Fruit fly (Drosophila melanogaster) whole organism, wandering third instar larva: Measurements from ENCODE around the gene CG14780.
A peak's percentile ranks its signal among the peaks of the same experiment; 100 is the strongest.

Experiments
- Abd-B ChIP-seq: fragments of >200 bp; optimal IDR thresholded peaks from 2 replicates; lab custom pipeline; 2017; ENCODE audit warnings: missing biosample characterization, missing genetic modification characterization
- CG32264 ChIP-seq: fragments of 200-800 bp; sonication (Bioruptor generic); optimal IDR thresholded peaks from 2 replicates; lab custom pipeline; 2016; ENCODE audit warnings: missing biosample characterization, missing genetic modification characterization
- CG9705 ChIP-seq: fragments of 200-800 bp; sonication (Bioruptor generic); optimal IDR thresholded peaks from 2 replicates; lab custom pipeline; 2018; ENCODE audit warnings: missing biosample characterization, mild to moderate bottlenecking, missing genetic modification characterization
- CrebA ChIP-seq: fragments of 200-800 bp; sonication (Bioruptor generic); optimal IDR thresholded peaks from 2 replicates; lab custom pipeline; 2016; ENCODE audit warnings: missing biosample characterization, mild to moderate bottlenecking, missing genetic modification characterization, borderline replicate concordance
- Dfd ChIP-seq: fragments of >200 bp; optimal IDR thresholded peaks from 2 replicates; lab custom pipeline; 2017; ENCODE audit warnings: missing biosample characterization, missing genetic modification characterization
- Dif ChIP-seq: fragments of 200-275, 200-300 bp; sonication (Bioruptor generic); optimal IDR thresholded peaks from 2 replicates; lab custom pipeline; 2018; ENCODE audit warnings: missing biosample characterization, missing genetic modification characterization; ENCODE audit not compliant: partially characterized antibody
- GATAd ChIP-seq: sonication (Bioruptor generic); optimal IDR thresholded peaks from 2 replicates; lab custom pipeline; 2016; ENCODE audit warnings: missing biosample characterization, missing genetic modification characterization
- HLH106 ChIP-seq: fragments of 200-800 bp; optimal IDR thresholded peaks from 3 replicates; lab custom pipeline; 2019; ENCODE audit warnings: missing biosample characterization, mild to moderate bottlenecking, missing genetic modification characterization, moderate library complexity
- Hnf4 ChIP-seq: fragments of 200-800 bp; sonication (Bioruptor generic); optimal IDR thresholded peaks from 2 replicates; lab custom pipeline; 2016; ENCODE audit warnings: missing biosample characterization, mild to moderate bottlenecking, missing genetic modification characterization
- Hr78 ChIP-seq: fragments of >200 bp; optimal IDR thresholded peaks from 2 replicates; lab custom pipeline; 2017; ENCODE audit warnings: missing biosample characterization, missing genetic modification characterization
- Hr83 ChIP-seq: fragments of 200-300 bp; sonication (Bioruptor generic); optimal IDR thresholded peaks from 2 replicates; lab custom pipeline; 2016; ENCODE audit warnings: missing biosample characterization, mild to moderate bottlenecking, missing genetic modification characterization, moderate library complexity; ENCODE audit not compliant: poor library complexity, severe bottlenecking
- Jra ChIP-seq: sonication (Bioruptor generic); optimal IDR thresholded peaks from 2 replicates; lab custom pipeline; 2016; ENCODE audit warnings: missing biosample characterization, missing genetic modification characterization
- Mio ChIP-seq: sonication (Bioruptor generic); optimal IDR thresholded peaks from 2 replicates; lab custom pipeline; 2016; ENCODE audit warnings: missing biosample characterization, missing genetic modification characterization
- Myc ChIP-seq: fragments of >200 bp; optimal IDR thresholded peaks from 2 replicates; lab custom pipeline; 2017
- N ChIP-seq: fragments of >200 bp; optimal IDR thresholded peaks from 2 replicates; lab custom pipeline; 2018; ENCODE audit warnings: missing biosample characterization, missing external identifiers, missing genetic modification characterization
- OdsH ChIP-seq: fragments of 200-800 bp; sonication (Bioruptor generic); optimal IDR thresholded peaks from 2 replicates; lab custom pipeline; 2016; ENCODE audit warnings: missing biosample characterization, mild to moderate bottlenecking, missing genetic modification characterization
- Rel ChIP-seq, 2 experiments: fragments of 200-800 bp; sonication (Bioruptor generic) in 1 of 2; optimal IDR thresholded peaks; 2 replicates in 1 of 2; 3 replicates in 1 of 2; lab custom pipeline; 2016 to 2019; ENCODE audit warnings: mild to moderate bottlenecking in 2 of 2, missing biosample characterization in 2 of 2, missing genetic modification characterization in 2 of 2, moderate library complexity in 1 of 2
- Sp1 ChIP-seq: fragments of 200-800 bp; sonication (Bioruptor generic); optimal IDR thresholded peaks from 3 replicates; lab custom pipeline; 2019; ENCODE audit warnings: missing biosample characterization, mild to moderate bottlenecking, missing genetic modification characterization, moderate library complexity
- Vsx2 ChIP-seq: fragments of 200-300, 225-300 bp; sonication (Bioruptor generic); optimal IDR thresholded peaks from 2 replicates; lab custom pipeline; 2018; ENCODE audit warnings: missing biosample characterization, missing genetic modification characterization; ENCODE audit not compliant: partially characterized antibody
- br ChIP-seq: fragments of 200-800 bp; sonication (Bioruptor generic); optimal IDR thresholded peaks from 2 replicates; lab custom pipeline; 2016; ENCODE audit warnings: missing biosample characterization, missing genetic modification characterization
- brk ChIP-seq: fragments of 200-800 bp; sonication (Bioruptor generic); optimal IDR thresholded peaks from 2 replicates; lab custom pipeline; 2016; ENCODE audit warnings: missing biosample characterization, mild to moderate bottlenecking, missing genetic modification characterization
- dl ChIP-seq, 2 experiments: fragments of 175-275, 200-275 bp in 1 of 2; fragments of 200-275 bp in 1 of 2; sonication (Bioruptor generic); optimal IDR thresholded peaks; lab custom pipeline; 2018; ENCODE audit warnings: mild to moderate bottlenecking in 2 of 2, missing biosample characterization in 2 of 2, missing genetic modification characterization in 2 of 2, moderate library complexity in 2 of 2; ENCODE audit not compliant: partially characterized antibody in 2 of 2, insufficient read depth in 1 of 2
- dmrt93B ChIP-seq: fragments of 200-800 bp; sonication (Bioruptor generic); optimal IDR thresholded peaks from 2 replicates; lab custom pipeline; 2018; ENCODE audit warnings: missing biosample characterization, mild to moderate bottlenecking, missing genetic modification characterization
- dsf ChIP-seq: sonication (Bioruptor generic); optimal IDR thresholded peaks from 2 replicates; lab custom pipeline; 2016; ENCODE audit warnings: missing biosample characterization, missing genetic modification characterization, borderline replicate concordance
- ey ChIP-seq: fragments of 200-800 bp; sonication (Bioruptor generic); optimal IDR thresholded peaks from 2 replicates; lab custom pipeline; 2016; ENCODE audit warnings: missing biosample characterization, missing genetic modification characterization
- foxo ChIP-seq, 2 experiments: fragments of 200-800 bp; sonication (Bioruptor generic); optimal IDR thresholded peaks; 2 replicates in 1 of 2; 3 replicates in 1 of 2; lab custom pipeline; 2016 to 2017; ENCODE audit warnings: missing biosample characterization in 2 of 2, missing genetic modification characterization in 2 of 2
- fru ChIP-seq: fragments of 200-800 bp; sonication (Bioruptor generic); optimal IDR thresholded peaks from 3 replicates; lab custom pipeline; 2016; ENCODE audit warnings: missing biosample characterization, mild to moderate bottlenecking, missing genetic modification characterization
- h ChIP-seq: fragments of 200-800 bp; sonication (Bioruptor generic); optimal IDR thresholded peaks from 3 replicates; lab custom pipeline; 2016; ENCODE audit warnings: missing biosample characterization, mild to moderate bottlenecking, missing genetic modification characterization
- jim ChIP-seq: fragments of 175-275, 200-325 bp; sonication (Bioruptor generic); optimal IDR thresholded peaks from 2 replicates; lab custom pipeline; 2016; ENCODE audit warnings: missing biosample characterization, mild to moderate bottlenecking, missing genetic modification characterization
- lola ChIP-seq: fragments of >200 bp; optimal IDR thresholded peaks from 2 replicates; lab custom pipeline; 2017; ENCODE audit warnings: missing biosample characterization, missing genetic modification characterization
- pan ChIP-seq: fragments of >200 bp; optimal IDR thresholded peaks from 2 replicates; lab custom pipeline; 2017
- psq ChIP-seq: fragments of 200-800 bp; sonication (Bioruptor generic); optimal IDR thresholded peaks from 3 replicates; lab custom pipeline; 2017; ENCODE audit warnings: missing biosample characterization, mild to moderate bottlenecking, missing genetic modification characterization, moderate library complexity
- rgr ChIP-seq: fragments of 200-800 bp; sonication (Bioruptor generic); optimal IDR thresholded peaks from 3 replicates; lab custom pipeline; 2016; ENCODE audit warnings: missing biosample characterization, mild to moderate bottlenecking, missing genetic modification characterization
- sage ChIP-seq: fragments of 200-800 bp; sonication (Bioruptor generic); optimal IDR thresholded peaks from 2 replicates; lab custom pipeline; 2016; ENCODE audit warnings: missing biosample characterization, mild to moderate bottlenecking, missing genetic modification characterization
- sv ChIP-seq: fragments of 200-800 bp; sonication (Bioruptor generic); optimal IDR thresholded peaks from 3 replicates; lab custom pipeline; 2016; ENCODE audit warnings: missing biosample characterization, missing genetic modification characterization
- tai ChIP-seq: sonication (Bioruptor generic); optimal IDR thresholded peaks from 2 replicates; lab custom pipeline; 2016; ENCODE audit warnings: missing biosample characterization, missing genetic modification characterization
- usp ChIP-seq: fragments of >200 bp; optimal IDR thresholded peaks from 2 replicates; lab custom pipeline; 2017; ENCODE audit warnings: missing biosample characterization, missing genetic modification characterization
- woc ChIP-seq: sonication (Bioruptor generic); optimal IDR thresholded peaks from 2 replicates; lab custom pipeline; 2016; ENCODE audit warnings: missing biosample characterization, mild to moderate bottlenecking, missing genetic modification characterization

CG14780 gene

dm6 chrX:1480426-1480825, 8.1 kb downstream of the CG14780 start:
- TF ChIP-seq Rel (GFP tag; optimal IDR thresholded peaks at IDR 0.05; lab: Kevin White, UChicago), result no peak
- TF ChIP-seq Rel (tag; optimal IDR thresholded peaks at IDR 0.05; lab: Kevin White, UChicago), result peak; percentile 33
- no peak for TF ChIP-seq OdsH (GFP tag; lab: Kevin White, UChicago)

- TF ChIP-seq brk (GFP tag; lab: Kevin White, UChicago) (no peak), sv (peak; percentile 15), GATAd (GFP tag; lab: Kevin White, UChicago) (no peak), sage (no peak), Vsx2 (GFP tag; lab: Kevin White, UChicago) (no peak), br (peak; percentile 69), dl (GFP tag; optimal IDR thresholded peaks at IDR 0.05; lab: Kevin White, UChicago; ENCODE audit: insufficient read depth in 1 of 2, partially characterized antibody in 2 of 2) (no peak), CG9705 (GFP tag; lab: Kevin White, UChicago) (peak; percentile 66), ey (GFP tag; lab: Kevin White, UChicago) (peak; percentile 37), CG32264 (GFP tag; lab: Kevin White, UChicago) (no peak), Sp1 (GFP tag; lab: Kevin White, UChicago) (peak; percentile 83), HLH106 (tag; lab: Kevin White, UChicago) (peak; percentile 72), jim (GFP tag; lab: Kevin White, UChicago) (no peak), Hr83 (GFP tag; lab: Kevin White, UChicago) (peak; percentile 33), Jra (GFP tag; lab: Kevin White, UChicago) (no peak), Dif (GFP tag; lab: Kevin White, UChicago) (peak; percentile 68), CrebA (GFP tag; lab: Kevin White, UChicago) (no peak), Rel (GFP tag; optimal IDR thresholded peaks at IDR 0.05; lab: Kevin White, UChicago) (no peak), Rel (tag; optimal IDR thresholded peaks at IDR 0.05; lab: Kevin White, UChicago) (peak; percentile 72), woc (GFP tag; lab: Kevin White, UChicago) (peak; percentile 9), fru (GFP tag; lab: Kevin White, UChicago) (peak; percentile 69), Hr78 (no peak), lola (GFP tag; lab: Kevin White, UChicago) (no peak), dsf (GFP tag; lab: Kevin White, UChicago) (no peak), psq (GFP tag; lab: Kevin White, UChicago) (peak; percentile 27), tai (GFP tag; lab: Kevin White, UChicago) (no peak), OdsH (GFP tag; lab: Kevin White, UChicago) (peak; percentile 29), Mio (no peak), foxo (GFP tag; optimal IDR thresholded peaks at IDR 0.05; lab: Kevin White, UChicago) (peak in 1 of 2 experiments; percentile 68), Abd-B (no peak), dmrt93B (peak; percentile 61), usp (GFP tag; lab: Kevin White, UChicago) (no peak), pan (lab: Kevin White, UChicago) (no peak), h (GFP tag; lab: Kevin White, UChicago) (peak; percentile 68), N (GFP tag; lab: Kevin White, UChicago) (no peak), Myc (lab: Kevin White, UChicago) (no peak), Hnf4 (GFP tag; lab: Kevin White, UChicago) (no peak), Dfd (no peak), rgr (GFP tag; lab: Kevin White, UChicago) (peak; percentile 83)
Measured at dm6 chrX:1482840-1483518, 10.7 kb downstream of the CG14780 start, which contains the start of the genes sta and inc. TSS of gene sta (minus strand) at chrX:1483413. TSS of gene inc (plus strand) at chrX:1483479.
